Worm (Caenorhabditis elegans) whole organism, late embryonic: ENCODE data around the gene srw-53.

ENCODE experiments used
- Y22D7AL.16 ChIP-seq: sonication (generic microtip); optimal IDR thresholded peaks from 2 replicates; lab custom pipeline; 2016; ENCODE audit warnings: missing genetic modification characterization, missing compliant biosample characterization
- ama-1 ChIP-seq: fragments of 150-350 bp; optimal IDR thresholded peaks from 2 replicates; lab custom pipeline; 2014
- elt-2 ChIP-seq: sonication (generic microtip); optimal IDR thresholded peaks from 2 replicates; lab custom pipeline; 2016; ENCODE audit warnings: missing genetic modification reagents, missing genetic modification characterization, missing compliant biosample characterization
- hlh-30 ChIP-seq: sonication (generic microtip); optimal IDR thresholded peaks from 2 replicates; lab custom pipeline; 2017; ENCODE audit warnings: antibody characterized with exemption, missing genetic modification characterization, missing compliant biosample characterization; ENCODE audit not compliant: insufficient read depth
- madf-2 ChIP-seq: sonication (generic microtip); optimal IDR thresholded peaks from 2 replicates; lab custom pipeline; 2017; ENCODE audit warnings: missing genetic modification characterization, missing compliant biosample characterization
- nhr-11 ChIP-seq: fragments of 150-350 bp; optimal IDR thresholded peaks from 2 replicates; lab custom pipeline; 2014; ENCODE audit warnings: missing biosample characterization, missing genetic modification characterization
- pha-4 ChIP-seq: fragments of 150-350 bp; optimal IDR thresholded peaks from 2 replicates; lab custom pipeline; 2018; ENCODE audit warnings: missing biosample characterization, missing genetic modification reagents, missing genetic modification characterization

ce11 chrV:15900564-15900963, 42.7 kb upstream of the srw-53 start:
- no peak for TF ChIP-seq nhr-11 (tag; lab: Kevin White, UChicago)
- TF ChIP-seq hlh-30 (tag; lab: Kevin White, UChicago) = no peak
- no peak for TF ChIP-seq ama-1 (lab: Kevin White, UChicago)
- TF ChIP-seq Y22D7AL.16 (tag; lab: Kevin White, UChicago) = no peak
- no peak for TF ChIP-seq madf-2
- no peak for TF ChIP-seq pha-4 (tag; lab: Kevin White, UChicago)
- no peak for TF ChIP-seq elt-2 (tag; lab: Kevin White, UChicago)
